Fruit fly (Drosophila melanogaster) whole organism, adult: Measurements from ENCODE around the gene CG8086.

Experiments
- CG11617 ChIP-seq: fragments of 200-800 bp; sonication (Bioruptor generic); optimal IDR thresholded peaks from 2 replicates; lab custom pipeline; 2017; ENCODE audit warnings: mild to moderate bottlenecking, missing biosample characterization, missing genetic modification reagents, missing genetic modification characterization
- CG12768 ChIP-seq: fragments of 200-800 bp; sonication (Bioruptor generic); optimal IDR thresholded peaks from 2 replicates; lab custom pipeline; 2017; ENCODE audit warnings: missing biosample characterization, missing genetic modification characterization, mild to moderate bottlenecking, moderate library complexity, missing genetic modification reagents
- CG14711 ChIP-seq: fragments of 200-800 bp; sonication (Bioruptor generic); optimal IDR thresholded peaks from 2 replicates; lab custom pipeline; 2018; ENCODE audit warnings: missing biosample characterization, mild to moderate bottlenecking, missing genetic modification characterization, moderate library complexity
- CG1620 ChIP-seq: fragments of 200-800 bp; sonication (Bioruptor generic); optimal IDR thresholded peaks from 2 replicates; lab custom pipeline; 2016; ENCODE audit warnings: missing biosample characterization, missing genetic modification characterization
- CG33017 ChIP-seq: fragments of 200-800 bp; sonication (Bioruptor generic); optimal IDR thresholded peaks from 2 replicates; lab custom pipeline; 2018; ENCODE audit warnings: missing biosample characterization, mild to moderate bottlenecking, missing genetic modification characterization, moderate library complexity
- CG5204 ChIP-seq: fragments of 200-800 bp; sonication (Bioruptor generic); optimal IDR thresholded peaks from 2 replicates; lab custom pipeline; 2016; ENCODE audit warnings: missing biosample characterization, missing genetic modification characterization
- CG7045 ChIP-seq: fragments of 200-800 bp; sonication (Bioruptor generic); optimal IDR thresholded peaks from 2 replicates; lab custom pipeline; 2017; ENCODE audit warnings: missing biosample characterization, mild to moderate bottlenecking, missing genetic modification characterization
- CG7101 ChIP-seq: fragments of 200-800 bp; sonication (Bioruptor generic); optimal IDR thresholded peaks from 2 replicates; lab custom pipeline; 2018; ENCODE audit warnings: missing biosample characterization, mild to moderate bottlenecking, missing genetic modification characterization, moderate library complexity
- Clk ChIP-seq: fragments of 200-800 bp; sonication (Bioruptor generic); optimal IDR thresholded peaks from 2 replicates; lab custom pipeline; 2017; ENCODE audit warnings: missing biosample characterization, missing genetic modification characterization
- Crg-1 ChIP-seq: fragments of 200-800 bp; sonication (Bioruptor generic); optimal IDR thresholded peaks from 2 replicates; lab custom pipeline; 2016; ENCODE audit warnings: missing biosample characterization, missing genetic modification characterization
- Hr96 ChIP-seq: fragments of 200-800 bp; sonication (Bioruptor generic); optimal IDR thresholded peaks from 2 replicates; lab custom pipeline; 2016; ENCODE audit warnings: missing biosample characterization, missing genetic modification characterization
- Mnt ChIP-seq: fragments of 200-800 bp; sonication (Bioruptor generic); optimal IDR thresholded peaks from 2 replicates; lab custom pipeline; 2016; ENCODE audit warnings: missing biosample characterization, mild to moderate bottlenecking, missing genetic modification characterization
- bab1 ChIP-seq: fragments of 200-800 bp; sonication (Bioruptor generic); optimal IDR thresholded peaks from 3 replicates; lab custom pipeline; 2019; ENCODE audit warnings: missing biosample characterization, mild to moderate bottlenecking, missing genetic modification characterization, moderate library complexity
- cic ChIP-seq: fragments of 200-800 bp; sonication (Bioruptor generic); optimal IDR thresholded peaks from 2 replicates; lab custom pipeline; 2017; ENCODE audit warnings: missing biosample characterization, mild to moderate bottlenecking, missing genetic modification characterization, moderate library complexity
- cnc ChIP-seq, 2 experiments: fragments of >200 bp; optimal IDR thresholded peaks; 2 replicates each; lab custom pipeline; 2017
- kay ChIP-seq: fragments of 200-800 bp; sonication (Bioruptor generic); peaks from one replicate; lab custom pipeline; 2016; ENCODE audit warnings: missing biosample characterization, missing genetic modification characterization, borderline replicate concordance
- ovo ChIP-seq: fragments of 200-800 bp; sonication (Bioruptor generic); optimal IDR thresholded peaks from 2 replicates; lab custom pipeline; 2016; ENCODE audit warnings: missing biosample characterization, missing genetic modification characterization
- pad ChIP-seq: fragments of 200-800 bp; sonication (Bioruptor generic); optimal IDR thresholded peaks from 3 replicates; lab custom pipeline; 2017; ENCODE audit warnings: missing biosample characterization, missing genetic modification characterization, mild to moderate bottlenecking, moderate library complexity, missing genetic modification reagents
- tj ChIP-seq: fragments of 200-800 bp; sonication (Bioruptor generic); optimal IDR thresholded peaks from 3 replicates; lab custom pipeline; 2017; ENCODE audit warnings: missing biosample characterization, mild to moderate bottlenecking, missing genetic modification characterization, moderate library complexity
- toe ChIP-seq: fragments of 200-800 bp; sonication (Bioruptor generic); optimal IDR thresholded peaks from 2 replicates; lab custom pipeline; 2016; ENCODE audit warnings: missing biosample characterization, missing genetic modification characterization

The CG8086 gene

DNA sequence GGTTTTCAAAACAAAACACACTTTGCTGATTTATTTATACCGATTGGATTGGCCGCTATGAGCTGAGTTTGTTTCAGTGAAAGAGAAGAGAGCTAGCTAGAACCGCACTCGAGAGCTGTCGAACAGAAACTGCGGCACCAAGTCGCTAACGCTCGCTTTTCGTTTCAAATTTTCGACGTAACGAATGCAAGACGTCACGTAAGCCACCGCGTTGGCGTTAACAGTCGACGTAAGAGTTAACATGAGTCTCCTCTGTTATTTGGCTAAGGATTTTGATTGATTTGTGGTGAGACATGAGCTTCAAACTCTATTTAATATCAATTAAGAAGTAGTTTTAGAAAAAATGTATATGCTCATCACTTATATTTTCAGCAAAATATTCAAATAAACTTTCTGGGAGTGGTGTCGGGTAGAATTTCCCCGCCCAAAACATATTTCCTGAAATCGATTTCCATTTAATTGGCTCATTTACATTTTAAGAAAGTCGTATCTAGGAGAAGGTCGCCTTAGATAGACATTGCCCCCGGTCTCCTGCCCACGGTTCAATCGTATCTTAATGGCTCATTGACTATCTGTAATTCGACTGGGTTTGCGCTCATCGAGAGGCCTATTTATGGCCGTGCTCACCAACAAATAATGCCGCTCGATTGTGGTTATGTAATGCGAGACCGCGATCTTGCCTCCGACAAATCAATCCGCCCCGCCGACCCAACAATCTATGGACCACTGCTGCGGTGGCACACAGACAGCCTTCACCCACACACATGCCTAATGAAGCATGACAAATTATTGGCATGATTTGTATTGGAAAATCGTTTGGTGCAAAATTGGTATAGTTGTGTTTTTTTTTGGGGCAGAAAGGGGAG lies at the start of gene CG8086:
Gene CG8086, minus strand, starts transcription at position 102 of the 866 bp plus-strand sequence.
- TF ChIP-seq CG7101 (tag; lab: Kevin White, UChicago) (no peak), CG5204 (GFP tag; lab: Kevin White, UChicago) (no peak), bab1 (GFP tag; lab: Kevin White, UChicago) (no peak), CG1620 (GFP tag; lab: Kevin White, UChicago) (no peak), Clk (GFP tag; lab: Kevin White, UChicago) (no peak), pad (GFP tag; lab: Kevin White, UChicago) (no peak), Hr96 (GFP tag; lab: Kevin White, UChicago) (no peak), Crg-1 (GFP tag; lab: Kevin White, UChicago) (no peak), CG33017 (tag; lab: Kevin White, UChicago) (no peak), tj (GFP tag; lab: Kevin White, UChicago) (no peak)

DNA sequence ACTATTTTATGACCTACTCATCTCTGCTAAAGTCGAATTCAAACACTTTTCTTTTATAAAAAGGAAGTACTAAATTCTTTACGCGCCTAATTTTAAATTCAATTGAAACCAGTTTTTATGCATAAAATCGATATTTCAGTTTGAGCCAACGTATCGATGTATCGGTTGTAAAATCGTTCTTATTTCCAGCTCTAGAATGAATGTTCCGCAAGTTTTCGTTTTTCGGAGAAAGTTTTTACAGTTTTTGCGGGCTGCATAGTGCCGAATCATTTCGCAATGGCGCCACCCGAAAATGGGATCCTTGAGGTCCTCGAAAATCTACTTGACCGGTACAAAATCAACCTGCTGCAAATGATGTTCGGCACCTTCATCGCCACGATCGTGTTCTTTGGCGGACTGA lies 48.1 kb upstream of the CG8086 start, which contains the start of gene CG7840:
Gene CG7840, plus strand, starts transcription at position 178 of the 400 bp plus-strand sequence.
- TF ChIP-seq Crg-1 (GFP tag; lab: Kevin White, UChicago): no peak
- TF ChIP-seq cic (GFP tag; lab: Kevin White, UChicago): no peak

DNA sequence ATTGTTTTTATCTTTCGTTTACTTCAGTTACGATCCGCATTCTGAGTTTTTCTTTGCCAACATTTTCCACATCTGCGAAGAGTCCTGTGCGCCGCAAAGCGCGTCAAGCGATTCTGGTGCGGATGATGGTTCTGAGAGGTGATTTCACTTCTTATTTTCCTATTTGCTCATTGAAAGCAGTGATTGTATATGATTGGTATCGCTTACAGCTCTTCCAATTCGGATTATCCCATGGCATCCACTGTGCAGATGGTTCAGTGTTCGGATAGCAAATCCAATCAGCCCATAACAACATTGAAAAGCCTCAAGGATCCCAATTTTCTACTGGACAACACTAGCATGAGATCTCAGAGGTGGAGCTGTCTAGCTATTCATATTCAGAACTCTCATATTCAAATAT lies 47.3 kb upstream of the CG8086 start:
- no peak for TF ChIP-seq ovo (GFP tag; lab: Kevin White, UChicago)
- no peak for TF ChIP-seq tj (GFP tag; lab: Kevin White, UChicago)
- TF ChIP-seq Crg-1 (GFP tag; lab: Kevin White, UChicago): no peak
- TF ChIP-seq Hr96 (GFP tag; lab: Kevin White, UChicago): no peak
- no peak for TF ChIP-seq Clk (GFP tag; lab: Kevin White, UChicago)
- no peak for TF ChIP-seq kay (GFP tag; lab: Kevin White, UChicago)
- no peak for TF ChIP-seq CG11617 (GFP tag; lab: Kevin White, UChicago)
- TF ChIP-seq CG5204 (GFP tag; lab: Kevin White, UChicago): no peak
- TF ChIP-seq Mnt (GFP tag; lab: Kevin White, UChicago): no peak
- TF ChIP-seq CG14711 (tag; lab: Kevin White, UChicago): no peak
- no peak for TF ChIP-seq CG7045 (GFP tag; lab: Kevin White, UChicago)
- TF ChIP-seq cic (GFP tag; lab: Kevin White, UChicago): no peak
- no peak for TF ChIP-seq bab1 (GFP tag; lab: Kevin White, UChicago)
- no peak for TF ChIP-seq pad (GFP tag; lab: Kevin White, UChicago)
- no peak for TF ChIP-seq CG33017 (tag; lab: Kevin White, UChicago)
- TF ChIP-seq CG7101 (tag; lab: Kevin White, UChicago): no peak
- no peak for TF ChIP-seq toe (GFP tag; lab: Kevin White, UChicago)

DNA sequence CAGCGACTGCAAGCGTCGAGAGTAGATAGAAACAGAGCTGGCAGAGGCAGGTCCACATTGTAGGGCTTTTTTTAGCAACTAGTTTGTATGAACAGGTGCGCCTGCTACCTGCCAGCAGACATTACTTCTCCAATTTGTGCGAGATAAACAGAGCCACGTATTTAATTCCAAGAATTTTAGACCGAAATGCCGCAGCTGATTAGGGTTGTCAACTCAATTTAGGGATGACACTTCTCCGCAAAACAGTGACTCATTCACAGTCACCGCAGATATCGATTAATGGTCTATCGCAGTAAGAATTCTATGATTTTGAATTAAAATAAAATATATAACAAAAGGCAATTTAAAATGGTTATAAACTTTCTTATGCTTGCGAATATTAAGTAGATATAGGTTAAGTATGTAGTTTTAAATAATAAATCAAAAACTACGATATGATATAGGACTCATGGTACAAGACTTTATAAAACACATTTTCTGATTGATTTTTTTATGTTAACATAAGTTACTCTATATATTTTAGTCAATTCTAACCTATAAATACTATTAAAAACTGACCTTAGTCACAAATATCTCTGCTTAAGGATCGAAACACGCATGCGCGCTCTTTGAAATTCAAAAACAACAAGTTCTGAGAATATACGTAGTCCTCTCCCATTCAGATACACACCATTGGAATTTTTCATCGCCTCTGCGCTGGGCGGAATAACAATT lies 45.6 kb upstream of the CG8086 start, which contains the start of the genes wol and Scgalpha:
Gene wol, minus strand, starts transcription at position 220 of the 714 bp plus-strand sequence.
Gene Scgalpha, plus strand, starts transcription at position 664 of the 714 bp plus-strand sequence.
- peak; percentile 7 for TF ChIP-seq bab1 (GFP tag; lab: Kevin White, UChicago)
- no peak for TF ChIP-seq pad (GFP tag; lab: Kevin White, UChicago)
- peak; percentile 97 for TF ChIP-seq CG14711 (tag; lab: Kevin White, UChicago)

DNA sequence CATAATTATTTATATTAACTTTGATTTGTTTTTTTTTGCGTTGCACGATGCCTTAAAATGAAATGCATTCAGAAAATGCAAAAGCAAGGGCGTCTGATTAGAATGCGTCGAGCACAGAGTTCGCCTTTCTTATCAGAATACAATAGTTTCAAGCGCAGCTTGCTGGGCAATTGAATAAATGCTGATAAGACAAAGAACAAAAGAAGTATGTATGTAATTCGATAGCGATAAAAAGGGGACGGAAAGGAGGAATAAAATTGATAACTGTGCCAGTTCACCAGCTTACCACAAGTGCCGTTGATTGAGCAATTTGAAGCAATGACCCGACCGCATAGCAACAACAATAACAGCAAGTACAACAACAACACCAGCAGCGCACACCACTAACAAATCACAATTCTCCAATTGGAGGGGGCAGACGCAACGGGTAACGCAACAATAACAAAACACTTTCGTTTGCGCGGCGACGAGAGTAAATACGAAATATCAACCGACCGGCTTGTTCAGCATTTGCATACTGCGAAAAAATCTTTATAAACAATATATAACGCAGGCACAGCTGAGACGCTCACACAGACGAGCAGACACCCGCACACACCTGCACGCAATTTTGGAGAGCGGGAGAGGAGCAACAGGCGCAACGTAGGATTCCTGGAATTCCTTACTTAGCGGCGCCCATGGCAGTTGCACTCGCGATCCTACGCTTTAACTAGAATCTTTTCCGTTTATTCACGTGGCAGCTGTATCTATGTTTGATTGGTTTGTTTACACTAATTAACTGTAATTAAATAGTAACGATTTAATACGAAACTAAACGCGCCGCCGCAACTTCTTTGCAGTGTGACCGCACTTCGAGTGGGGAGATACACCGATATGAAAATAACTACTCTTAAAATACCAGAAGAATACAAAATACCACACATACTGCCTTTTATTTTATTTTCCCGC lies 43.2 kb upstream of the CG8086 start, which contains the start of gene Btk:
Gene Btk, minus strand, starts transcription at position 860 of the 948 bp plus-strand sequence.
- TF ChIP-seq cnc (optimal IDR thresholded peaks at IDR 0.05; lab: Kevin White, UChicago) (no peak), CG1620 (GFP tag; lab: Kevin White, UChicago) (no peak), toe (GFP tag; lab: Kevin White, UChicago) (no peak), tj (GFP tag; lab: Kevin White, UChicago) (peak; percentile 91), ovo (GFP tag; lab: Kevin White, UChicago) (peak; percentile 47), CG7101 (tag; lab: Kevin White, UChicago) (no peak), pad (GFP tag; lab: Kevin White, UChicago) (peak; percentile 94), CG14711 (tag; lab: Kevin White, UChicago) (no peak), CG5204 (GFP tag; lab: Kevin White, UChicago) (no peak), CG11617 (GFP tag; lab: Kevin White, UChicago) (no peak), CG7045 (GFP tag; lab: Kevin White, UChicago) (no peak), cic (GFP tag; lab: Kevin White, UChicago) (peak; percentile 48), CG33017 (tag; lab: Kevin White, UChicago) (no peak), CG12768 (GFP tag; lab: Kevin White, UChicago) (peak; percentile 54), Mnt (GFP tag; lab: Kevin White, UChicago) (no peak), Clk (GFP tag; lab: Kevin White, UChicago) (no peak), bab1 (GFP tag; lab: Kevin White, UChicago) (peak; percentile 1), Crg-1 (GFP tag; lab: Kevin White, UChicago) (no peak), kay (GFP tag; lab: Kevin White, UChicago) (no peak), Hr96 (GFP tag; lab: Kevin White, UChicago) (no peak)
